Fruit fly (Drosophila melanogaster) whole organism, embryonic: Measurements from ENCODE around the gene mRpL4.

Experiments
- CG11456 ChIP-seq: fragments of 200-800 bp; sonication (Bioruptor generic); IDR thresholded peaks from 3 replicates; pipeline ENCODE4 v1.3.6; 2022; ENCODE audit warnings: missing biosample characterization, missing genetic modification characterization
- CG12299 ChIP-seq: fragments of 200-800 bp; sonication (Bioruptor generic); optimal IDR thresholded peaks from 2 replicates; lab custom pipeline; 2018; ENCODE audit warnings: missing biosample characterization, mild to moderate bottlenecking, missing genetic modification characterization
- CG1529 ChIP-seq: fragments of 200-800 bp; sonication (Bioruptor generic); optimal IDR thresholded peaks from 3 replicates; lab custom pipeline; 2018; ENCODE audit warnings: missing biosample characterization, missing genetic modification characterization
- CG16779 ChIP-seq: fragments of 200-800 bp; sonication (Bioruptor generic); IDR thresholded peaks from 2 replicates; pipeline ENCODE4 v1.3.6; 2022; ENCODE audit warnings: missing biosample characterization, missing genetic modification characterization
- CG17361 ChIP-seq: fragments of 200-800 bp; sonication (Bioruptor generic); IDR thresholded peaks from 3 replicates; pipeline ENCODE4 v1.3.6; 2022; ENCODE audit warnings: missing biosample characterization, missing genetic modification characterization
- CG17612 ChIP-seq: fragments of 200-800 bp; sonication (Bioruptor generic); IDR thresholded peaks from 2 replicates; pipeline ENCODE4 v1.3.6; 2022; ENCODE audit warnings: missing biosample characterization, missing genetic modification characterization
- CG17802 ChIP-seq: fragments of 200-800 bp; sonication (Bioruptor generic); optimal IDR thresholded peaks from 2 replicates; lab custom pipeline; 2018; ENCODE audit warnings: missing biosample characterization, mild to moderate bottlenecking, missing genetic modification characterization, moderate library complexity
- CG31365 ChIP-seq: fragments of 200-800 bp; sonication (Bioruptor generic); optimal IDR thresholded peaks from 2 replicates; lab custom pipeline; 2018; ENCODE audit warnings: missing biosample characterization, mild to moderate bottlenecking, missing genetic modification characterization
- CG42726 ChIP-seq: fragments of 200-800 bp; sonication (Bioruptor generic); IDR thresholded peaks from 2 replicates; pipeline ENCODE4 v1.3.6; 2022; ENCODE audit warnings: missing biosample characterization, missing genetic modification characterization; ENCODE audit not compliant: partially characterized antibody
- D ChIP-seq, 2 experiments: fragments of 200-800 bp in 1 of 2; fragments of >200 bp in 1 of 2; sonication (Bioruptor generic) in 1 of 2; optimal IDR thresholded peaks; 2 replicates in 1 of 2; 3 replicates in 1 of 2; lab custom pipeline; 2017; ENCODE audit warnings: mild to moderate bottlenecking in 1 of 2, missing biosample characterization in 1 of 2, missing genetic modification characterization in 1 of 2, missing genetic modification reagents in 1 of 2
- Dref ChIP-seq: fragments of 200-800 bp; sonication (Bioruptor generic); IDR thresholded peaks from 2 replicates; pipeline ENCODE4 v1.3.6; 2022; ENCODE audit warnings: missing biosample characterization, missing genetic modification characterization
- ERR ChIP-seq: fragments of 200-800 bp; sonication (Bioruptor generic); optimal IDR thresholded peaks from 2 replicates; lab custom pipeline; 2016; ENCODE audit warnings: missing biosample characterization, missing genetic modification characterization
- GATAe ChIP-seq: fragments of 200-800 bp; sonication (Bioruptor generic); conservative IDR thresholded peaks from 2 replicates; pipeline ENCODE4 v1.3.6; 2022; ENCODE audit warnings: missing biosample characterization, missing genetic modification characterization
- MBD-R2 ChIP-seq: fragments of 200-800 bp; sonication (Bioruptor generic); IDR thresholded peaks from 2 replicates; pipeline ENCODE4 v1.3.6; 2022; ENCODE audit warnings: missing biosample characterization, missing genetic modification characterization
- Mad ChIP-seq: fragments of 200-800 bp; sonication (Bioruptor generic); optimal IDR thresholded peaks from 2 replicates; lab custom pipeline; 2016; ENCODE audit warnings: missing biosample characterization, missing genetic modification characterization
- Med ChIP-seq: fragments of 200-800 bp; sonication (Bioruptor generic); peaks from one replicate; lab custom pipeline; 2016; ENCODE audit warnings: missing biosample characterization, missing genetic modification characterization, mild to moderate bottlenecking, inconsistent platforms, moderate library complexity
- Opbp ChIP-seq: fragments of 200-800 bp; sonication (Bioruptor generic); IDR thresholded peaks from 3 replicates; pipeline ENCODE4 v1.3.6; 2022; ENCODE audit warnings: missing biosample characterization, missing genetic modification characterization; ENCODE audit not compliant: partially characterized antibody
- Pdp1 ChIP-seq, 2 experiments: fragments of 200-800 bp; sonication (Bioruptor generic); optimal IDR thresholded peaks; 3 replicates each; lab custom pipeline; 2016; ENCODE audit warnings: missing biosample characterization in 2 of 2, missing genetic modification characterization in 2 of 2, mild to moderate bottlenecking in 1 of 2, moderate library complexity in 1 of 2
- Ptx1 ChIP-seq: fragments of 200-800 bp; sonication (Bioruptor generic); IDR thresholded peaks from 2 replicates; pipeline ENCODE4 v1.3.6; 2022; ENCODE audit warnings: missing biosample characterization, missing genetic modification characterization
- chinmo ChIP-seq: fragments of 200-800 bp; sonication (Bioruptor generic); IDR thresholded peaks from 4 replicates; pipeline ENCODE4 v1.3.6; 2022; ENCODE audit warnings: missing biosample characterization, missing genetic modification characterization; ENCODE audit not compliant: partially characterized antibody
- ci ChIP-seq: fragments of 200-800 bp; sonication (Bioruptor generic); IDR thresholded peaks from 3 replicates; pipeline ENCODE4 v1.3.6; 2022; ENCODE audit warnings: missing biosample characterization, missing genetic modification characterization
- crol ChIP-seq: fragments of 200-800 bp; sonication (Bioruptor generic); IDR thresholded peaks from 2 replicates; pipeline ENCODE4 v1.3.6; 2022; ENCODE audit warnings: missing biosample characterization, missing genetic modification characterization
- crp ChIP-seq, 2 experiments: fragments of 200-800 bp; sonication (Bioruptor generic); optimal IDR thresholded peaks; 2 replicates in 1 of 2; 3 replicates in 1 of 2; lab custom pipeline; 2017; ENCODE audit warnings: missing biosample characterization in 2 of 2, missing genetic modification characterization in 2 of 2, mild to moderate bottlenecking in 1 of 2, moderate library complexity in 1 of 2
- hth ChIP-seq: fragments of >200 bp; optimal IDR thresholded peaks from 2 replicates; lab custom pipeline; 2017; ENCODE audit warnings: inconsistent platforms
- knrl ChIP-seq: fragments of 200-800 bp; sonication (Bioruptor generic); IDR thresholded peaks from 3 replicates; pipeline ENCODE4 v1.3.6; 2022; ENCODE audit warnings: missing biosample characterization, missing genetic modification characterization; ENCODE audit not compliant: partially characterized antibody
- lola ChIP-seq, 3 experiments: fragments of >200 bp in 2 of 3; fragments of 200-800 bp in 1 of 3; sonication (Bioruptor generic) in 1 of 3; optimal IDR thresholded peaks; 2 replicates each; lab custom pipeline; 2017 to 2019; ENCODE audit warnings: missing biosample characterization in 3 of 3, missing genetic modification characterization in 3 of 3, mild to moderate bottlenecking in 1 of 3, moderate library complexity in 1 of 3
- pfk ChIP-seq: fragments of 200-800 bp; sonication (Bioruptor generic); optimal IDR thresholded peaks from 2 replicates; lab custom pipeline; 2018; ENCODE audit warnings: missing biosample characterization, mild to moderate bottlenecking, missing genetic modification characterization, moderate library complexity
- pum ChIP-seq: fragments of 200-800 bp; sonication (Bioruptor generic); optimal IDR thresholded peaks from 2 replicates; lab custom pipeline; 2016; ENCODE audit warnings: missing biosample characterization, missing genetic modification characterization
- ranshi ChIP-seq: fragments of 200-800 bp; sonication (Bioruptor generic); IDR thresholded peaks from 2 replicates; pipeline ENCODE4 v1.3.6; 2022; ENCODE audit warnings: missing biosample characterization, missing genetic modification characterization
- sd ChIP-seq: fragments of 200-800 bp; sonication (Bioruptor generic); optimal IDR thresholded peaks from 3 replicates; lab custom pipeline; 2018; ENCODE audit warnings: missing biosample characterization, mild to moderate bottlenecking, missing genetic modification characterization, moderate library complexity
- twi ChIP-seq: fragments of 200-800 bp; optimal IDR thresholded peaks from 2 replicates; lab custom pipeline; 2019; ENCODE audit warnings: missing biosample characterization, mild to moderate bottlenecking, missing genetic modification characterization, moderate library complexity
- unc-4 ChIP-seq: fragments of 200-800 bp; sonication (Bioruptor generic); IDR thresholded peaks from 2 replicates; pipeline ENCODE4 v1.3.6; 2022; ENCODE audit warnings: missing biosample characterization, missing genetic modification characterization; ENCODE audit not compliant: partially characterized antibody
- wek ChIP-seq: fragments of 200-800 bp; sonication (Bioruptor generic); optimal IDR thresholded peaks from 3 replicates; lab custom pipeline; 2018; ENCODE audit warnings: missing biosample characterization, mild to moderate bottlenecking, missing genetic modification characterization, moderate library complexity

Gene mRpL4

dm6 chr2L:16284306-16285299 lies 44.3 kb downstream of the mRpL4 start (continued):
- TF ChIP-seq unc-4 (GFP tag; lab: Robert Waterston, UW): no peak
- no peak for TF ChIP-seq CG16779
- peak; percentile 53 for TF ChIP-seq Mad
- no peak for TF ChIP-seq CG12299

DNA sequence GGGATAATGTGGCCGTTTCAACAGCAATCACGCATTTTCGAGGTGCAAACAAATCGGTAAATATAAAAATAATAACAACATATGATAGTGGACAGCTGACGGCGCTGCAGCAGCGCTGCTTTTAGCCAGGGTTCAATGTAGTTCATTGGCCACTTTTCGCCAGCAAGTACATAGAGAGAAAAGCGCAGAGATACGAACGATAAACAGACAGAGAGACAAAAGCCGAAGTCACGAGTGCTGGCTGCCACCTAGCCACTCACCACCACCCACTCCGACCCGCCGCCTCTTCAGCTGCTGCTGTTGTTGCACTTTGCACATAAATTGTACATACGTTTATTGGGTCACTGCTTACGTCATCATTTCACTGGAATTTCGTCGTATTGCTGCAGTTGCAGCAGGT lies 46.1 kb downstream of the mRpL4 start:
- TF ChIP-seq ranshi (GFP tag; lab: Robert Waterston, UW) (no peak), MBD-R2 (GFP tag; lab: Robert Waterston, UW) (no peak), crp (GFP tag; optimal IDR thresholded peaks at IDR 0.05; lab: Kevin White, UChicago) (peak; percentile 9 to 33), ci (GFP tag; lab: Robert Waterston, UW) (peak; percentile 53; the same call in 1 of the 3 replicates), CG17802 (tag; lab: Kevin White, UChicago) (no peak), CG42726 (GFP tag; lab: Robert Waterston, UW) (no peak), Pdp1 (GFP tag; optimal IDR thresholded peaks at IDR 0.05; lab: Kevin White, UChicago) (peak in 1 of 2 experiments; percentile 44), knrl (GFP tag; lab: Robert Waterston, UW) (no peak), Med (GFP tag; lab: Kevin White, UChicago) (peak; percentile 55), Dref (GFP tag; lab: Robert Waterston, UW) (no peak), GATAe (GFP tag; lab: Robert Waterston, UW) (no peak), CG31365 (tag; lab: Kevin White, UChicago) (no peak), lola (GFP tag; optimal IDR thresholded peaks at IDR 0.05; lab: Kevin White, UChicago) (no peak)

dm6 chr2L:16282077-16282471 lies 46.9 kb downstream of the mRpL4 start:
- TF ChIP-seq pfk (peak; percentile 24), hth (lab: Kevin White, UChicago) (no peak), D (optimal IDR thresholded peaks at IDR 0.05; lab: Kevin White, UChicago) (peak; percentile 58), D (GFP tag; optimal IDR thresholded peaks at IDR 0.05; lab: Kevin White, UChicago) (no peak), wek (GFP tag; lab: Kevin White, UChicago) (no peak), chinmo (0 out of 4 replicates have a peak, but pooled peaks have one; percentile 23), ERR (GFP tag; lab: Kevin White, UChicago) (no peak), CG11456 (GFP tag; lab: Robert Waterston, UW) (no peak), twi (peak; percentile 82), pum (GFP tag; lab: Kevin White, UChicago) (no peak), CG17612 (GFP tag; lab: Robert Waterston, UW) (no peak), Opbp (GFP tag; lab: Robert Waterston, UW) (0 out of 3 replicates have a peak, but pooled peaks have one; percentile 22), CG1529 (GFP tag; lab: Kevin White, UChicago) (no peak), sd (tag; lab: Kevin White, UChicago) (peak; percentile 13), crol (GFP tag; lab: Robert Waterston, UW) (peak; percentile 44), Ptx1 (no peak), CG17361 (no peak)
